Worm (Caenorhabditis elegans) whole organism, young adult: Measurements from ENCODE around the gene M02F4.2.

ENCODE experiments used
- F52B5.7 ChIP-seq: sonication (generic microtip); optimal IDR thresholded peaks from 2 replicates; lab custom pipeline; 2016; ENCODE audit warnings: mild to moderate bottlenecking, missing genetic modification characterization, missing compliant biosample characterization
- T26A5.8 ChIP-seq: sonication (generic microtip); optimal IDR thresholded peaks from 2 replicates; lab custom pipeline; 2016; ENCODE audit warnings: missing genetic modification characterization, missing compliant biosample characterization
- aptf-3 ChIP-seq: fragments of 200-800 bp; sonication (Bioruptor generic); IDR thresholded peaks from 2 replicates; pipeline ENCODE4 v1.3.6; 2022; ENCODE audit warnings: missing genetic modification characterization, missing compliant biosample characterization
- ceh-58 ChIP-seq: fragments of 200-800 bp; sonication (Bioruptor generic); IDR thresholded peaks from 2 replicates; pipeline ENCODE4 v1.3.6; 2022; ENCODE audit warnings: missing genetic modification characterization, missing compliant biosample characterization
- ceh-79 ChIP-seq: sonication (generic microtip); optimal IDR thresholded peaks from 2 replicates; lab custom pipeline; 2017; ENCODE audit warnings: mild to moderate bottlenecking, missing genetic modification characterization, missing compliant biosample characterization
- chd-7 ChIP-seq: sonication (generic microtip); optimal IDR thresholded peaks from 2 replicates; lab custom pipeline; 2016; ENCODE audit warnings: mild to moderate bottlenecking, missing genetic modification characterization, moderate library complexity, missing compliant biosample characterization
- dpl-1 ChIP-seq: fragments of 150-350 bp; optimal IDR thresholded peaks from 2 replicates; lab custom pipeline; 2014; ENCODE audit warnings: missing biosample characterization, missing genetic modification reagents, missing genetic modification characterization
- fkh-3 ChIP-seq: sonication (generic microtip); optimal IDR thresholded peaks from 2 replicates; lab custom pipeline; 2016; ENCODE audit warnings: mild to moderate bottlenecking, missing genetic modification characterization, missing compliant biosample characterization
- repo-1 ChIP-seq: sonication (generic microtip); optimal IDR thresholded peaks from 2 replicates; lab custom pipeline; 2017; ENCODE audit warnings: mild to moderate bottlenecking, missing genetic modification characterization, missing compliant biosample characterization
- sea-2 ChIP-seq: fragments of 200-800 bp; sonication (Bioruptor generic); IDR thresholded peaks from 2 replicates; pipeline ENCODE4 v1.3.6; 2022; ENCODE audit warnings: missing genetic modification characterization, missing compliant biosample characterization
- snpc-4 ChIP-seq, 5 experiments: fragments of 150-350 bp in 1 of 5; sonication (generic microtip) in 4 of 5; optimal IDR thresholded peaks; 2 replicates each; lab custom pipeline; 2014 to 2018; ENCODE audit warnings: missing genetic modification characterization in 5 of 5, missing biosample characterization in 3 of 5, antibody characterized with exemption in 2 of 5, mild to moderate bottlenecking in 2 of 5, missing compliant biosample characterization in 2 of 5, missing genotype in 2 of 5, moderate library complexity in 2 of 5, missing genetic modification reagents in 1 of 5
- tbx-9 ChIP-seq: sonication (generic microtip); optimal IDR thresholded peaks from 2 replicates; lab custom pipeline; 2016; ENCODE audit warnings: borderline replicate concordance, missing genetic modification characterization, inconsistent platforms, missing compliant biosample characterization

DNA sequence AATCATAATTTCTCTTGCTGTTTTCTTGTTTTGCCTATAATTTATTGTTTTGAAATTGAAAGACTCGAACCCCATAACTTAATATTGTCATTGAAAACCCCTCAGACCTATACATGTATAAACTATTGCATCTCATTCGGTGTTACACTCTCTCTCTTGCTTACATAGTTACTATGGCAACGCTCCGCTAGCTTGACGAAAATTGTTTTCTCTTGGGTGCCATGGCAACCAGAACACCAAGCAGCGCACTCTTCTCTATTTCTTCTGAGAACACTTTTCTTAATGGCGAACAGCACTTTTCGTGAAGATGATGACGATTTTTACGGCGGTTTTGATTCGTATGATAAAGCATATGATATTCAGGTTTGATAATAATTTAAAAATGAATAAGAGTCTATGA lies 50.1 kb downstream of the M02F4.2 start, which contains the start of gene osm-5:
- TF ChIP-seq F52B5.7 (tag; lab: Kevin White, UChicago), result no peak
- TF ChIP-seq T26A5.8 (tag; lab: Kevin White, UChicago), result no peak
- TF ChIP-seq sea-2, result no peak
- no peak for TF ChIP-seq aptf-3 (GFP tag; lab: Robert Waterston, UW)
- no peak for TF ChIP-seq fkh-3 (tag; lab: Kevin White, UChicago)
- no peak for TF ChIP-seq ceh-79 (tag; lab: Kevin White, UChicago)
- no peak for TF ChIP-seq ceh-58 (GFP tag; lab: Robert Waterston, UW)
- no peak for TF ChIP-seq repo-1 (tag; lab: Kevin White, UChicago)
- TF ChIP-seq dpl-1 (GFP tag; lab: Kevin White, UChicago), result no peak
- no peak for TF ChIP-seq tbx-9 (tag; lab: Kevin White, UChicago)
- no peak for TF ChIP-seq chd-7 (tag; lab: Kevin White, UChicago)
- no peak for TF ChIP-seq snpc-4 (GFP tag; optimal IDR thresholded peaks at IDR 0.05; lab: Kevin White, UChicago)
- no peak for TF ChIP-seq snpc-4 (tag; optimal IDR thresholded peaks at IDR 0.05; lab: Kevin White, UChicago)
